Fruit fly (Drosophila melanogaster) whole organism, prepupa: ENCODE results near the gene CG14270.

Source experiments
- CG11294 ChIP-seq: fragments of 200-800 bp; sonication (Bioruptor generic); IDR thresholded peaks from 2 replicates; pipeline ENCODE4 v1.3.6; 2022; ENCODE audit warnings: missing biosample characterization, missing genetic modification characterization
- CG16779 ChIP-seq: fragments of 200-800 bp; sonication (Bioruptor generic); optimal IDR thresholded peaks from 3 replicates; lab custom pipeline; 2017; ENCODE audit warnings: missing biosample characterization, mild to moderate bottlenecking, missing genetic modification characterization
- Hr4 ChIP-seq: fragments of 200-800 bp; sonication (Bioruptor generic); optimal IDR thresholded peaks from 3 replicates; lab custom pipeline; 2016; ENCODE audit warnings: missing biosample characterization, missing genetic modification characterization
- esn ChIP-seq: fragments of 200-800 bp; sonication (Bioruptor generic); optimal IDR thresholded peaks from 2 replicates; lab custom pipeline; 2016; ENCODE audit warnings: missing biosample characterization, mild to moderate bottlenecking, missing genetic modification characterization, moderate library complexity
- salr ChIP-seq, 2 experiments: fragments of 200-800 bp; sonication (Bioruptor generic); optimal IDR thresholded peaks; 3 replicates each; lab custom pipeline; 2016 to 2018; ENCODE audit warnings: missing biosample characterization in 2 of 2, missing genetic modification characterization in 2 of 2, mild to moderate bottlenecking in 1 of 2

DNA sequence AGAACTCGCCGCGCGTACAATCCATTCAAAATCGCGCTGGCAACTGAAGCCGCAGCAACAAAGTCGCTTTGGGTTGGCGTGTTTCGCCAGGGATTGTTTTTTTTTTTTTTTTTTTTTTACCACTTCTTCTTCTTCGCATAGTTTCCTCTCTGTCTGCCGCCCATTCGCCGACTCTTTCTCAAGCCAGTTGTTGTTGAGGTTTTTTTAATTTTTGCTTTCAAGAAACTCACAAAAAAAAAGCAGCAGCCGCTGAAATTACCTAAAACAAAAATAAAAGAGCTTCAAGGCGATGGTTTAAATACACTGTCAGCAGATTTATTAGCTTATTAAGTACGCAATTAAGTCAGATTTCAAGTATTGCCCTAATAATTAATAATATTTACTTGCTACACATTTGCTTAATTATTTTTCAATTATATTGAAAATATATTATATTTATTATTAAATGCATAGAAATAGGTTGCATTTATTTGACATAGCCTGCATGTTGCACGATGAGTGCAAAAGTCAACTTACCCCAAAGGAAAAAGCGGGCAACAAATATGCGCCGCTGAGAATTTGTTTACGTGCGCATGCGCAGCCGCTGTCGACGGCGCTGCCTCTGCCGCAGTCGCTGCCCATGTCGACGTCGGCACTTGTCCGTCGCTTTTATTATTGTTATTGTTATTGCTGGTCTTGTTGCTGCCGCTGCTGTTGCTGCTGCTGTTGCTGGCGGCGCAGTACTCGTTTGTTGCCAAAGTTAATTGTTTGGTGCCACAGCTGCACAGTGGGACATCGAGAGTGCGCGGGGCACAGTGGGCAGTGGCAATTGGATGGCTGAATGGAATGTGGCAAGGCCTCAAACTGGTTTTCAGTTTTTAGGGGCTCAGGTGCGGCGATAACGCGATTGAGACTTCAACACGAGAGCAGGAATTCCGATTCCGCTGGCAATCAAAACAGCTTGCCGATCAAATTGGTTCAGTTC is 10.4 kb downstream of the CG14270 start, which contains the start of gene CG12206:
- TF ChIP-seq Hr4 (GFP tag; lab: Kevin White, UChicago), result peak; percentile 36
- no peak for TF ChIP-seq CG11294 (GFP tag; lab: Robert Waterston, UW)
- TF ChIP-seq CG16779 (tag; lab: Kevin White, UChicago), result peak; percentile 85
- peak; percentile 59 to 76 for TF ChIP-seq salr (GFP tag; optimal IDR thresholded peaks at IDR 0.05; lab: Kevin White, UChicago)
- peak; percentile 59 for TF ChIP-seq esn (GFP tag; lab: Kevin White, UChicago)
